Fruit fly (Drosophila melanogaster) whole organism, adult: ENCODE results near the gene cyr.

ENCODE experiments used
- CG14711 ChIP-seq: fragments of 200-800 bp; sonication (Bioruptor generic); optimal IDR thresholded peaks from 2 replicates; lab custom pipeline; 2018; ENCODE audit warnings: missing biosample characterization, mild to moderate bottlenecking, missing genetic modification characterization, moderate library complexity
- CG1620 ChIP-seq: fragments of 200-800 bp; sonication (Bioruptor generic); optimal IDR thresholded peaks from 2 replicates; lab custom pipeline; 2016; ENCODE audit warnings: missing biosample characterization, missing genetic modification characterization
- CG5204 ChIP-seq: fragments of 200-800 bp; sonication (Bioruptor generic); optimal IDR thresholded peaks from 2 replicates; lab custom pipeline; 2016; ENCODE audit warnings: missing biosample characterization, missing genetic modification characterization
- CG7101 ChIP-seq: fragments of 200-800 bp; sonication (Bioruptor generic); optimal IDR thresholded peaks from 2 replicates; lab custom pipeline; 2018; ENCODE audit warnings: missing biosample characterization, mild to moderate bottlenecking, missing genetic modification characterization, moderate library complexity
- Clk ChIP-seq: fragments of 200-800 bp; sonication (Bioruptor generic); optimal IDR thresholded peaks from 2 replicates; lab custom pipeline; 2017; ENCODE audit warnings: missing biosample characterization, missing genetic modification characterization
- Crg-1 ChIP-seq: fragments of 200-800 bp; sonication (Bioruptor generic); optimal IDR thresholded peaks from 2 replicates; lab custom pipeline; 2016; ENCODE audit warnings: missing biosample characterization, missing genetic modification characterization
- Hr96 ChIP-seq: fragments of 200-800 bp; sonication (Bioruptor generic); optimal IDR thresholded peaks from 2 replicates; lab custom pipeline; 2016; ENCODE audit warnings: missing biosample characterization, missing genetic modification characterization
- cnc ChIP-seq, 2 experiments: fragments of >200 bp; optimal IDR thresholded peaks; 2 replicates each; lab custom pipeline; 2017
- kay ChIP-seq: fragments of 200-800 bp; sonication (Bioruptor generic); peaks from one replicate; lab custom pipeline; 2016; ENCODE audit warnings: missing biosample characterization, missing genetic modification characterization, borderline replicate concordance
- ovo ChIP-seq: fragments of 200-800 bp; sonication (Bioruptor generic); optimal IDR thresholded peaks from 2 replicates; lab custom pipeline; 2016; ENCODE audit warnings: missing biosample characterization, missing genetic modification characterization
- tj ChIP-seq: fragments of 200-800 bp; sonication (Bioruptor generic); optimal IDR thresholded peaks from 3 replicates; lab custom pipeline; 2017; ENCODE audit warnings: missing biosample characterization, mild to moderate bottlenecking, missing genetic modification characterization, moderate library complexity
- toe ChIP-seq: fragments of 200-800 bp; sonication (Bioruptor generic); optimal IDR thresholded peaks from 2 replicates; lab custom pipeline; 2016; ENCODE audit warnings: missing biosample characterization, missing genetic modification characterization

dm6 chrX:8093722-8094177 is 41.8 kb downstream of the cyr start, which contains the start of gene UbcE2H:
- TF ChIP-seq CG7101 (no peak), CG1620 (no peak), Hr96 (GFP tag; lab: Kevin White, UChicago) (no peak), ovo (no peak), kay (no peak), CG14711 (tag; lab: Kevin White, UChicago) (peak; percentile 10), cnc (optimal IDR thresholded peaks at IDR 0.05; lab: Kevin White, UChicago) (no peak), toe (GFP tag; lab: Kevin White, UChicago) (no peak), tj (no peak), CG5204 (GFP tag; lab: Kevin White, UChicago) (no peak), Crg-1 (no peak), Clk (GFP tag; lab: Kevin White, UChicago) (no peak)
